Fruit fly (Drosophila melanogaster): ENCODE measurements around the gene mkg-p.

- TF ChIP-seq CTCF (optimal IDR thresholded peaks at IDR 0.05), result no peak
- TF ChIP-seq CG8478 (optimal IDR thresholded peaks at IDR 0.05), result no peak
These were observed 47.0 kb upstream of the mkg-p start for dm6 chr3L:8451966-8452620.
